Fruit fly (Drosophila melanogaster): Measurements from ENCODE around the gene CG15160.
A peak's percentile ranks its signal among the peaks of the same experiment; 100 is the strongest.

Gene CG15160

DNA sequence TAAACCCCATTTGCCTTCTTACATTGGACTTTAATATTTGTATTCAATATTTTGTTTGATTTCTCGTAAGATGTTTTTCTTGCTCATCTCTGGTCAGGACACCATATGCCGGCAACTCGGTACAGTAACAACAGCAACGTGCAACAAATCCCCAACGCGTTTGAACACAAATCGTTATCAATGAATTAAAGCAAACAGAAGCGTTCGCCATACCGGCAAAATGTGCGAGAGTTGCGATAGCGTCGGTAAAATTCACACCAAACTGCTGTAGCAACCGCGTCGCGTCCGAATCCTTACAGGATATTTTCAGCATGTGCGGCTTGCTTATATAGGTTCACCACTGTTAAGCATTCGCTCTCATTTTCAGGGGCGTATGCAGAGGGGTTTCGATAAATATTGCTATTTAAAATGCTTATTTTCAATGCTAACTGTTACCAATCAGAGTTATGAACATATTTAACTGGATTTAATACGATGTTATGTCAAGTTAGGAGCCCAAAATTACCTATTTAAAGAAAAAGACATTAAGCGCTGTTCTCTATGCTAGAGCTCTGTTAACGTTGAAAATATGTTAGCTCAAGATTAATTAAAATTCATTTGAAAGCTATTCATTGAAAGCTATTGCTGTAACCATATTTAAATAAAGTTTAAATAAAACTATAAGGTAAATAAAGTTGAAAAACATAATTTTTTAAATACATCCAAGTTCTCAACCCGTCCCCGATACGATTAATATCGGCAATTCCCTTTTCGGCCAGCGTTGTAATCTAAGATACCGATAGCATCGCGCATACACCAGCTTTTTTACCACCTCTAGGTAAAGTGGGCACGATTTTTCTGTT, at the start of gene CG15160, which contains the start of gene Pde11:
TSS of gene CG15160 (plus strand) at position 792 of the 842 bp plus-strand sequence.
TSS of gene Pde11 (minus strand) at position 243 of the 842 bp plus-strand sequence.
- TF ChIP-seq CG7101 (tag; optimal IDR thresholded peaks at IDR 0.05) (peak; percentile 7), Crg-1 (GFP tag; optimal IDR thresholded peaks at IDR 0.05) (peak; percentile 24), toe (GFP tag; optimal IDR thresholded peaks at IDR 0.05) (peak; percentile 52), kay (GFP tag; ENCODE audit: borderline replicate concordance) (no peak), CG12768 (GFP tag; optimal IDR thresholded peaks at IDR 0.05) (no peak), Mnt (GFP tag; optimal IDR thresholded peaks at IDR 0.05) (peak; percentile 55), cic (GFP tag; optimal IDR thresholded peaks at IDR 0.05) (no peak), pad (GFP tag; optimal IDR thresholded peaks at IDR 0.05) (peak; percentile 19), CG11617 (GFP tag; optimal IDR thresholded peaks at IDR 0.05) (peak; percentile 12), Hr96 (GFP tag; optimal IDR thresholded peaks at IDR 0.05) (peak; percentile 26), CG5204 (GFP tag; optimal IDR thresholded peaks at IDR 0.05) (no peak)

DNA sequence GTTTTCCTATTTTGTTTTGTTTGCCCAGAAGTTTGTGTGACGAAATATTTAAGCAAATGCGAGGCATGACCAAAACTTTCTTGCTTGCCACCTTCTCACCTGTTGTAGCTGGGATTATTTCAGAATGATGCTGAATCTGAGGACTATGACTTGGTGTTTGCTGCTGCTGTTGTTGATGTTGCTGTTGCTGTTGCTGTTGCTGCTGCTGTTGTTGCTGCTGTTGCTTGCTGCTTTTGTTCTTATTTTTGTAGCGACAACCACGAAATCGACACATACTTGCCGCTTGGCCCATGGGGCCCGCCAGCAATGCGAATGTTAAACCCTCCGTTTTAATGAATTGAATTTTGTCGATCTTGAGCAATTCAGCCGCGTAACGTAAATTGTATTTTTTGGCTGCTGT, 44.3 kb upstream of the CG15160 start:
- TF ChIP-seq Clk (GFP tag; optimal IDR thresholded peaks at IDR 0.05) (no peak), CG7045 (GFP tag; optimal IDR thresholded peaks at IDR 0.05) (no peak), CG11617 (GFP tag; optimal IDR thresholded peaks at IDR 0.05) (no peak), tj (GFP tag; optimal IDR thresholded peaks at IDR 0.05) (no peak), kay (GFP tag; ENCODE audit: borderline replicate concordance) (no peak), toe (GFP tag; optimal IDR thresholded peaks at IDR 0.05) (no peak), Hr96 (GFP tag; optimal IDR thresholded peaks at IDR 0.05) (no peak), CG7101 (tag; optimal IDR thresholded peaks at IDR 0.05) (no peak), CG12768 (GFP tag; optimal IDR thresholded peaks at IDR 0.05) (no peak), bab1 (GFP tag; optimal IDR thresholded peaks at IDR 0.05) (no peak), ovo (GFP tag; optimal IDR thresholded peaks at IDR 0.05) (no peak), cic (GFP tag; optimal IDR thresholded peaks at IDR 0.05) (no peak), CG1620 (GFP tag; optimal IDR thresholded peaks at IDR 0.05) (no peak), Crg-1 (GFP tag; optimal IDR thresholded peaks at IDR 0.05) (no peak), pad (GFP tag; optimal IDR thresholded peaks at IDR 0.05) (no peak), Mnt (GFP tag; optimal IDR thresholded peaks at IDR 0.05) (no peak), CG5204 (GFP tag; optimal IDR thresholded peaks at IDR 0.05) (no peak), CG33017 (tag; optimal IDR thresholded peaks at IDR 0.05) (no peak), CG14711 (tag; optimal IDR thresholded peaks at IDR 0.05) (no peak), cnc (optimal IDR thresholded peaks at IDR 0.05) (no peak)

DNA sequence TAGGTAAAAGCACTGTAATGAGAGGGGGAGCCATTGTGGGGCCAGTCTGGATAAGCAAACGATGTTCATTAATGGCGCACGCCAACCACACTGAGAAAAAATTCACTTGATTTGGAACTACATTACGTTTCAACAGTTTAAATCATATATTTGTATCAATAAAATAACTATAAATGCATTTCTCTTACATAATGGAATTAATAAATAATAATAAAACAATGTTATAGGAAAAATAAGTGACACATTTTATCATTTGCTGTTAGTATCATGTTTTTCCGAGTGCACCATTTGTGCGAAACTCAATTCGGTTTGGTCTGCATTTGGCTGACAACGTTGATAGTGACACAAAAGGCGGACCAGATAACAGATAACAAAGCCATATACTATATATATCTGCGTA, 41.9 kb upstream of the CG15160 start:
- TF ChIP-seq ovo (GFP tag; optimal IDR thresholded peaks at IDR 0.05) (no peak), pad (GFP tag; optimal IDR thresholded peaks at IDR 0.05) (no peak), Crg-1 (GFP tag; optimal IDR thresholded peaks at IDR 0.05) (no peak), tj (GFP tag; optimal IDR thresholded peaks at IDR 0.05) (no peak), CG14711 (tag; optimal IDR thresholded peaks at IDR 0.05) (no peak), bab1 (GFP tag; optimal IDR thresholded peaks at IDR 0.05) (no peak), CG7101 (tag; optimal IDR thresholded peaks at IDR 0.05) (no peak), toe (GFP tag; optimal IDR thresholded peaks at IDR 0.05) (no peak), CG7045 (GFP tag; optimal IDR thresholded peaks at IDR 0.05) (peak; percentile 61), kay (GFP tag; ENCODE audit: borderline replicate concordance) (peak; percentile 46), Hr96 (GFP tag; optimal IDR thresholded peaks at IDR 0.05) (no peak), Clk (GFP tag; optimal IDR thresholded peaks at IDR 0.05) (no peak), CG11617 (GFP tag; optimal IDR thresholded peaks at IDR 0.05) (peak; percentile 26), CG5204 (GFP tag; optimal IDR thresholded peaks at IDR 0.05) (peak; percentile 39), Mnt (GFP tag; optimal IDR thresholded peaks at IDR 0.05) (no peak)

DNA sequence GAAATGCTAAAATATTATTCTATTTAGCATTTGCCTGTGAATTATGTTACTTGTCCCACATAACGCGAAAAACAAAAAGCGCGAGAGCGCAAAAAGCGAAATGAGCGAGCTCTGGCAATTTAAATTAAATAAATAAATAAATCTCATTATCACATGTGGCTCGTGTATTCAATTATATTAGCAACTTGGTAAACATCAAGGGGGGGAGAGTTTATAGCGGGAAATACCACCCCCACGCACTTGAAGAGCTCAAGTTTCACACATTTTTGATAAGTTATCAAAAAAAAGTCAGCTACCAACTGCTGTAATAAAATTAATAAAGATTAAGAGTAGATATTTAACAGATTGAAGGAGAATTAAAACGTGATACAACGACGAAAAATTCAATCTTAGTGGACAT, 41.2 kb upstream of the CG15160 start:
- no peak for TF ChIP-seq tj (GFP tag; optimal IDR thresholded peaks at IDR 0.05)
- TF ChIP-seq cnc (optimal IDR thresholded peaks at IDR 0.05), result no peak
- no peak for TF ChIP-seq Hr96 (GFP tag; optimal IDR thresholded peaks at IDR 0.05)
- no peak for TF ChIP-seq CG11617 (GFP tag; optimal IDR thresholded peaks at IDR 0.05)

DNA sequence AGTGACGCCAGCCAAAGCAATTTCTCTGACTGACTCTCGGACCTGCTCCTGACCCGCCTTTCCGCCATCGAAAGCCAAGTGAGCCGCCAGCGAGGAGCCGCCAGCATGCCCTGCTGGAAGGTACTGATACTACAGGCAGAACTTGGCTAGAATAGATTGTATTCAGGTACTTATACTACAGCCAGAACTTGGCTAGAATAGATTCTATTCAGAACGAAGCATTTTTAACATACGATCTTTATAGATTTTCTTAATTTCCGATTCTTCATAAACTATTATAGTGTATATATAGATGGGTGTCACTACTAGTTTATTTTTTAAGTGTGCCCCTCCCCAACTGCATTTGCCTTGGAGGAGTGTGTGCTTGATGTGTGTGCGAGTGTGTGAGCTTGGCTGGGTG, 36.5 kb upstream of the CG15160 start:
- TF ChIP-seq CG7101 (tag; optimal IDR thresholded peaks at IDR 0.05) (no peak), Hr96 (GFP tag; optimal IDR thresholded peaks at IDR 0.05) (no peak), CG12768 (GFP tag; optimal IDR thresholded peaks at IDR 0.05) (no peak), bab1 (GFP tag; optimal IDR thresholded peaks at IDR 0.05) (no peak), pad (GFP tag; optimal IDR thresholded peaks at IDR 0.05) (no peak), CG33017 (tag; optimal IDR thresholded peaks at IDR 0.05) (no peak), kay (GFP tag; ENCODE audit: borderline replicate concordance) (no peak), CG5204 (GFP tag; optimal IDR thresholded peaks at IDR 0.05) (no peak), cnc (optimal IDR thresholded peaks at IDR 0.05) (no peak)

DNA sequence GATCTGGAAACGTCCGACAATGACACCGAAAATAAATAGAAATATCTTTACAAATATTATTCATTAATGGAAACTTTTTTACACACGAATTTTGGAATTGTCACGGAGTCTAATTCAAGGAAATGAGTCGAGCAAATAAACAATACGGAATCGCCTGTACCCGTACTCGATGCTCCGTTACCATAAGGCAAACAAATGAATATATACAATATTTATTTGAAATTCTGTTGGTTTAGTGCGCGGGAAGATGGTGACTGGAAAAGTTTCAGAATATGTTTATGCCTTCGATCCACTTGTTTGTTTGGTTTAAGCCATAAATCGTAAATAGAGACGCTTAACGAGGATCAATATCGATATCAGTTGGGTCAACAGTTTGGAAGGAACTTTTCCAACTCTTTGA, 34.3 kb upstream of the CG15160 start:
- TF ChIP-seq CG1620 (GFP tag; optimal IDR thresholded peaks at IDR 0.05), result no peak
- TF ChIP-seq CG33017 (tag; optimal IDR thresholded peaks at IDR 0.05), result no peak
- no peak for TF ChIP-seq Crg-1 (GFP tag; optimal IDR thresholded peaks at IDR 0.05)
- no peak for TF ChIP-seq CG5204 (GFP tag; optimal IDR thresholded peaks at IDR 0.05)
- TF ChIP-seq ovo (GFP tag; optimal IDR thresholded peaks at IDR 0.05), result no peak
- TF ChIP-seq Clk (GFP tag; optimal IDR thresholded peaks at IDR 0.05), result no peak
- TF ChIP-seq toe (GFP tag; optimal IDR thresholded peaks at IDR 0.05), result no peak

Measured in whole organism, adult.